Fruit fly (Drosophila melanogaster) whole organism, pupa: Measurements from ENCODE around the gene CG5157.

Experiments
- CG13204 ChIP-seq: fragments of 200-800 bp; sonication (Bioruptor generic); optimal IDR thresholded peaks from 2 replicates; lab custom pipeline; 2018; ENCODE audit warnings: missing biosample characterization, mild to moderate bottlenecking, missing genetic modification characterization, moderate library complexity
- CG9948 ChIP-seq: fragments of 200-800 bp; sonication (Bioruptor generic); optimal IDR thresholded peaks from 2 replicates; lab custom pipeline; 2018; ENCODE audit warnings: missing biosample characterization, mild to moderate bottlenecking, missing genetic modification characterization, moderate library complexity
- Pif1A ChIP-seq: fragments of 200-800 bp; sonication (Bioruptor generic); optimal IDR thresholded peaks from 3 replicates; lab custom pipeline; 2016; ENCODE audit warnings: missing biosample characterization, missing genetic modification characterization

- TF ChIP-seq CG9948 (no peak), Pif1A (GFP tag; lab: Kevin White, UChicago) (no peak), CG13204 (GFP tag; lab: Kevin White, UChicago) (no peak)
Measured at dm6 chr3L:16161131-16161530, 23.5 kb upstream of the CG5157 start.
